Worm (Caenorhabditis elegans) whole organism, L2 larva: Measurements from ENCODE around the gene ZC239.6.

Experiments used
- C34F6.9 ChIP-seq: fragments of 150-350 bp; optimal IDR thresholded peaks from 2 replicates; lab custom pipeline; 2014; ENCODE audit warnings: missing biosample characterization, missing genetic modification characterization
- F13H6.1 ChIP-seq: sonication (generic microtip); optimal IDR thresholded peaks from 2 replicates; lab custom pipeline; 2016; ENCODE audit warnings: missing genetic modification characterization, missing compliant biosample characterization
- R02D3.7 ChIP-seq: fragments of 150-350 bp; optimal IDR thresholded peaks from 2 replicates; lab custom pipeline; 2014; ENCODE audit warnings: missing biosample characterization, missing genetic modification characterization
- Y55F3AM.14 ChIP-seq: fragments of 200-800 bp; sonication (Bioruptor generic); optimal IDR thresholded peaks from 2 replicates; lab custom pipeline; 2018; ENCODE audit warnings: mild to moderate bottlenecking, missing genetic modification characterization, missing compliant biosample characterization
- ZK546.5 ChIP-seq: sonication (generic microtip); optimal IDR thresholded peaks from 2 replicates; lab custom pipeline; 2017; ENCODE audit warnings: missing biosample characterization, missing genetic modification characterization
- alr-1 ChIP-seq: fragments of 150-350 bp; optimal IDR thresholded peaks from 2 replicates; lab custom pipeline; 2014; ENCODE audit warnings: missing biosample characterization, missing genetic modification characterization
- aly-2 ChIP-seq: fragments of 150-350 bp; optimal IDR thresholded peaks from 2 replicates; lab custom pipeline; 2014; ENCODE audit warnings: missing biosample characterization, missing genetic modification characterization
- ama-1 ChIP-seq: fragments of 150-350 bp; optimal IDR thresholded peaks from 2 replicates; lab custom pipeline; 2018; ENCODE audit warnings: inconsistent platforms
- ceh-16 ChIP-seq: fragments of 150-350 bp; optimal IDR thresholded peaks from 2 replicates; lab custom pipeline; 2014; ENCODE audit warnings: missing biosample characterization, missing genetic modification characterization
- ceh-82 ChIP-seq: fragments of 150-350 bp; optimal IDR thresholded peaks from 2 replicates; lab custom pipeline; 2014; ENCODE audit warnings: missing biosample characterization, missing genetic modification characterization
- crh-2 ChIP-seq: sonication (generic microtip); optimal IDR thresholded peaks from 2 replicates; lab custom pipeline; 2017; ENCODE audit warnings: missing biosample characterization, missing genetic modification characterization
- dmd-4 ChIP-seq: sonication (generic microtip); optimal IDR thresholded peaks from 2 replicates; lab custom pipeline; 2017; ENCODE audit warnings: missing biosample characterization, missing genetic modification characterization
- elt-3 ChIP-seq: sonication (generic microtip); optimal IDR thresholded peaks from 2 replicates; lab custom pipeline; 2017; ENCODE audit warnings: missing biosample characterization, missing genetic modification characterization
- fos-1 ChIP-seq: fragments of 150-350 bp; optimal IDR thresholded peaks from 2 replicates; lab custom pipeline; 2014; ENCODE audit warnings: missing biosample characterization, missing genetic modification characterization
- gmeb-1 ChIP-seq: fragments of 150-350 bp; optimal IDR thresholded peaks from 2 replicates; lab custom pipeline; 2014; ENCODE audit warnings: missing biosample characterization, missing genetic modification characterization
- lin-11 ChIP-seq: fragments of 150-350 bp; sonication (generic microtip); optimal IDR thresholded peaks from 2 replicates; lab custom pipeline; 2014; ENCODE audit warnings: missing biosample characterization, missing genetic modification characterization, inconsistent platforms, mixed read lengths
- lin-13 ChIP-seq: fragments of 150-350 bp; optimal IDR thresholded peaks from 2 replicates; lab custom pipeline; 2014; ENCODE audit warnings: missing biosample characterization, missing genetic modification reagents, missing genetic modification characterization
- lin-39 ChIP-seq: fragments of 150-350 bp; optimal IDR thresholded peaks from 2 replicates; lab custom pipeline; 2014; ENCODE audit warnings: missing biosample characterization, missing genetic modification reagents, missing genetic modification characterization
- lsy-2 ChIP-seq, 2 experiments: fragments of 150-350 bp in 1 of 2; sonication (generic microtip) in 1 of 2; optimal IDR thresholded peaks; 2 replicates each; lab custom pipeline; 2014 to 2017; ENCODE audit warnings: missing biosample characterization in 2 of 2, missing genetic modification characterization in 2 of 2
- mab-5 ChIP-seq: fragments of 150-350 bp; optimal IDR thresholded peaks from 2 replicates; lab custom pipeline; 2014; ENCODE audit warnings: missing biosample characterization, missing genetic modification characterization
- mbf-1 ChIP-seq: sonication (generic microtip); optimal IDR thresholded peaks from 2 replicates; lab custom pipeline; 2017; ENCODE audit warnings: missing biosample characterization, missing genetic modification characterization
- mdl-1 ChIP-seq, 2 experiments: fragments of 150-350 bp in 1 of 2; sonication (generic microtip) in 1 of 2; optimal IDR thresholded peaks; 2 replicates each; lab custom pipeline; 2017; ENCODE audit warnings: missing biosample characterization in 2 of 2, missing genetic modification characterization in 2 of 2
- nhr-10 ChIP-seq: sonication (generic microtip); optimal IDR thresholded peaks from 2 replicates; lab custom pipeline; 2017; ENCODE audit warnings: missing biosample characterization, missing genetic modification characterization
- nhr-11 ChIP-seq: fragments of 150-350 bp; optimal IDR thresholded peaks from 2 replicates; lab custom pipeline; 2014; ENCODE audit warnings: missing biosample characterization, missing genetic modification characterization
- nhr-12 ChIP-seq: fragments of 150-350 bp; optimal IDR thresholded peaks from 2 replicates; lab custom pipeline; 2014; ENCODE audit warnings: missing biosample characterization, missing genetic modification characterization
- nhr-21 ChIP-seq: fragments of 150-350 bp; optimal IDR thresholded peaks from 2 replicates; lab custom pipeline; 2014; ENCODE audit warnings: missing biosample characterization, missing genetic modification characterization
- nhr-23 ChIP-seq: fragments of 150-350 bp; optimal IDR thresholded peaks from 2 replicates; lab custom pipeline; 2014; ENCODE audit warnings: missing biosample characterization, missing genetic modification reagents, missing genetic modification characterization
- nhr-237 ChIP-seq: fragments of 150-350 bp; optimal IDR thresholded peaks from 2 replicates; lab custom pipeline; 2014; ENCODE audit warnings: missing biosample characterization, missing genetic modification characterization
- nhr-25 ChIP-seq: fragments of 150-350 bp; sonication (generic microtip); optimal IDR thresholded peaks from 3 replicates; lab custom pipeline; 2014; ENCODE audit warnings: missing biosample characterization, missing genetic modification characterization
- nhr-6 ChIP-seq: fragments of 150-350 bp; optimal IDR thresholded peaks from 2 replicates; lab custom pipeline; 2014; ENCODE audit warnings: missing biosample characterization, missing genetic modification characterization
- nhr-77 ChIP-seq: fragments of 150-350 bp; optimal IDR thresholded peaks from 2 replicates; lab custom pipeline; 2014; ENCODE audit warnings: missing biosample characterization, missing genetic modification characterization
- peb-1 ChIP-seq: fragments of 150-350 bp; optimal IDR thresholded peaks from 2 replicates; lab custom pipeline; 2014; ENCODE audit warnings: missing biosample characterization, missing genetic modification characterization
- sem-4 ChIP-seq: fragments of 150-350 bp; optimal IDR thresholded peaks from 2 replicates; lab custom pipeline; 2014; ENCODE audit warnings: missing biosample characterization, missing genetic modification reagents, missing genetic modification characterization
- sma-3 ChIP-seq: sonication (generic microtip); optimal IDR thresholded peaks from 2 replicates; lab custom pipeline; 2016; ENCODE audit warnings: missing genetic modification reagents, missing genetic modification characterization, missing compliant biosample characterization
- snpc-4 ChIP-seq: fragments of 150-350 bp; optimal IDR thresholded peaks from 2 replicates; lab custom pipeline; 2014; ENCODE audit warnings: missing biosample characterization, missing genetic modification characterization
- unc-39 ChIP-seq: fragments of 150-350 bp; optimal IDR thresholded peaks from 2 replicates; lab custom pipeline; 2014; ENCODE audit warnings: missing biosample characterization, missing genetic modification characterization
- unc-55 ChIP-seq: fragments of 150-350 bp; sonication (generic microtip); optimal IDR thresholded peaks from 3 replicates; lab custom pipeline; 2014; ENCODE audit warnings: missing biosample characterization, missing genetic modification reagents, missing genetic modification characterization
- unc-62 ChIP-seq: fragments of 150-350 bp; optimal IDR thresholded peaks from 2 replicates; lab custom pipeline; 2014; ENCODE audit warnings: missing biosample characterization, missing genetic modification reagents, missing genetic modification characterization
- ztf-4 ChIP-seq: fragments of 150-350 bp; optimal IDR thresholded peaks from 2 replicates; lab custom pipeline; 2014; ENCODE audit warnings: missing biosample characterization, missing genetic modification characterization

Gene ZC239.6

ce11 chrII:3209251-3209650 is at the start of gene ZC239.6:
Gene ZC239.6 (plus strand): TSS chrII:3209631.
- TF ChIP-seq nhr-237 (tag; lab: Kevin White, UChicago) (no peak), unc-62 (no peak), mdl-1 (tag; optimal IDR thresholded peaks at IDR 0.05; lab: Kevin White, UChicago) (no peak), mbf-1 (tag; lab: Kevin White, UChicago) (no peak), ztf-4 (tag; lab: Kevin White, UChicago) (no peak), mab-5 (tag; lab: Kevin White, UChicago) (no peak), alr-1 (tag; lab: Kevin White, UChicago) (no peak), dmd-4 (no peak), nhr-11 (no peak), fos-1 (peak; percentile 10), ceh-16 (no peak), C34F6.9 (tag; lab: Kevin White, UChicago) (peak; percentile 80), lsy-2 (tag; optimal IDR thresholded peaks at IDR 0.05; lab: Kevin White, UChicago) (peak in 1 of 2 experiments; percentile 61), unc-39 (tag; lab: Kevin White, UChicago) (no peak), Y55F3AM.14 (GFP tag; lab: Kevin White, UChicago) (no peak), ama-1 (lab: Kevin White, UChicago) (peak; percentile 15), unc-55 (GFP tag; lab: Kevin White, UChicago) (peak; percentile 43), elt-3 (no peak), sma-3 (GFP tag; lab: Kevin White, UChicago) (no peak), lin-13 (GFP tag; lab: Kevin White, UChicago) (no peak), aly-2 (tag; lab: Kevin White, UChicago) (no peak), nhr-12 (tag; lab: Kevin White, UChicago) (no peak), nhr-10 (no peak), R02D3.7 (tag; lab: Kevin White, UChicago) (no peak), ZK546.5 (tag; lab: Kevin White, UChicago) (no peak), gmeb-1 (tag; lab: Kevin White, UChicago) (no peak), F13H6.1 (no peak), nhr-25 (tag; lab: Kevin White, UChicago) (no peak), snpc-4 (tag; lab: Kevin White, UChicago) (no peak), crh-2 (tag; lab: Kevin White, UChicago) (no peak), nhr-21 (tag; lab: Kevin White, UChicago) (no peak), nhr-6 (tag; lab: Kevin White, UChicago) (no peak)

DNA sequence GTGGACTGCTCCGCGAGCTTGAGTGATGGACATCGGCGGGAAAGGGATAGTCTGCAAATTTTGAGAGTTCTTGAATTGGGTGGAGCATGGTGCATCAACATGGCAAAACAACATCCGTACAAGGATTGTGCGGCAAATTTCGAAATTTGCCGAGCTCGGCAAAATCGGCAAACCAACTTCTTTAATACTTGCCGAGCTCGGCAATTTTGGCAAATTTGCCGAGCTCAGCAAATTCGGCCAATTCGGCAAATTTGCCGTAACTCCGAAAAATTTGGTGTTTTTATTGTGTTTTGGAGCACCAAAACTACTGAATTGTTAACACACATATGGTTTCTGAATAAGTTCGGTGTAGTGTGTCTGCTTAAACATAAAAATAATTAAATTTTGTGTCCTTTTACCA is 39.3 kb upstream of the ZC239.6 start, which contains the start of gene fbxc-55:
Gene fbxc-55, minus strand, starts transcription at position 101 of the 400 bp plus-strand sequence.
- TF ChIP-seq nhr-77 (tag; lab: Kevin White, UChicago) (no peak), Y55F3AM.14 (GFP tag; lab: Kevin White, UChicago) (no peak), ZK546.5 (tag; lab: Kevin White, UChicago) (no peak), nhr-21 (tag; lab: Kevin White, UChicago) (no peak), ceh-16 (no peak), nhr-237 (tag; lab: Kevin White, UChicago) (no peak), ceh-82 (tag; lab: Kevin White, UChicago) (no peak), elt-3 (no peak), mdl-1 (tag; optimal IDR thresholded peaks at IDR 0.05; lab: Kevin White, UChicago) (no peak), sem-4 (no peak), fos-1 (no peak), R02D3.7 (tag; lab: Kevin White, UChicago) (no peak), nhr-12 (tag; lab: Kevin White, UChicago) (no peak), nhr-23 (tag; lab: Kevin White, UChicago) (no peak), lin-11 (no peak), aly-2 (tag; lab: Kevin White, UChicago) (no peak), mbf-1 (tag; lab: Kevin White, UChicago) (no peak), lin-13 (GFP tag; lab: Kevin White, UChicago) (no peak)

- no peak for TF ChIP-seq ceh-82 (tag; lab: Kevin White, UChicago)
- no peak for TF ChIP-seq peb-1 (tag; lab: Kevin White, UChicago)
- TF ChIP-seq mab-5 (tag; lab: Kevin White, UChicago), result no peak
- TF ChIP-seq dmd-4, result no peak
- no peak for TF ChIP-seq unc-39 (tag; lab: Kevin White, UChicago)
- no peak for TF ChIP-seq R02D3.7 (tag; lab: Kevin White, UChicago)
- no peak for TF ChIP-seq mdl-1 (tag; optimal IDR thresholded peaks at IDR 0.05; lab: Kevin White, UChicago)
- no peak for TF ChIP-seq aly-2 (tag; lab: Kevin White, UChicago)
- no peak for TF ChIP-seq lsy-2 (tag; optimal IDR thresholded peaks at IDR 0.05; lab: Kevin White, UChicago)
- TF ChIP-seq lin-39 (tag; lab: Kevin White, UChicago), result no peak
- TF ChIP-seq, all 48 proteins: peak for 0
Observed at ce11 chrII:3172176-3172575, 37.3 kb upstream of the ZC239.6 start, which contains the start of gene Y27F2A.10. Gene Y27F2A.10 (minus strand): TSS chrII:3172276.
